Worm (Caenorhabditis elegans) whole organism, early embryonic: ENCODE results near the gene srw-44.

Experiments used
- aly-1 ChIP-seq: sonication (generic microtip); optimal IDR thresholded peaks from 2 replicates; lab custom pipeline; 2016; ENCODE audit warnings: missing genetic modification characterization, missing compliant biosample characterization
- ama-1 ChIP-seq: fragments of 150-350 bp; optimal IDR thresholded peaks from 2 replicates; lab custom pipeline; 2014
- ceh-36 ChIP-seq: sonication (generic microtip); optimal IDR thresholded peaks from 2 replicates; lab custom pipeline; 2016; ENCODE audit warnings: missing genetic modification characterization, inconsistent platforms, missing compliant biosample characterization
- flt-1 ChIP-seq: fragments of 200-800 bp; sonication (Bioruptor generic); IDR thresholded peaks from 2 replicates; pipeline ENCODE4 v1.3.6; 2022; ENCODE audit warnings: missing genetic modification characterization, missing compliant biosample characterization
- hnd-1 ChIP-seq: sonication (generic microtip); optimal IDR thresholded peaks from 2 replicates; lab custom pipeline; 2016; ENCODE audit warnings: missing genetic modification characterization, missing compliant biosample characterization
- pes-1 ChIP-seq: fragments of 200-800 bp; sonication (Bioruptor generic); IDR thresholded peaks from 2 replicates; pipeline ENCODE4 v1.3.6; 2022; ENCODE audit warnings: missing genetic modification reagents, missing genetic modification characterization, missing compliant biosample characterization
- scrt-1 ChIP-seq: fragments of 200-800 bp; sonication (Bioruptor generic); IDR thresholded peaks from 2 replicates; pipeline ENCODE4 v1.3.6; 2022; ENCODE audit warnings: missing genetic modification characterization, missing compliant biosample characterization
- sea-1 ChIP-seq: fragments of 200-800 bp; sonication (Bioruptor generic); conservative IDR thresholded peaks from 2 replicates; pipeline ENCODE4 v1.3.6; 2022; ENCODE audit warnings: missing genetic modification characterization, missing compliant biosample characterization
- tbx-37 ChIP-seq: fragments of 200-800 bp; sonication (Bioruptor generic); conservative IDR thresholded peaks from 2 replicates; pipeline ENCODE4 v1.3.6; 2022; ENCODE audit warnings: missing genetic modification reagents, missing genetic modification characterization, missing compliant biosample characterization
- tra-4 ChIP-seq: sonication (generic microtip); optimal IDR thresholded peaks from 2 replicates; lab custom pipeline; 2017; ENCODE audit warnings: missing genetic modification characterization, missing compliant biosample characterization

- no peak for TF ChIP-seq aly-1 (tag; lab: Kevin White, UChicago)
- no peak for TF ChIP-seq tra-4 (tag; lab: Kevin White, UChicago)
- TF ChIP-seq flt-1: no peak
- TF ChIP-seq ama-1: no peak
- TF ChIP-seq sea-1 (GFP tag; lab: Robert Waterston, UW): no peak
- no peak for TF ChIP-seq pes-1
- TF ChIP-seq hnd-1 (tag; lab: Kevin White, UChicago): no peak
- TF ChIP-seq tbx-37: no peak
- TF ChIP-seq scrt-1 (GFP tag; lab: Robert Waterston, UW): no peak
- no peak for TF ChIP-seq ceh-36 (tag; lab: Kevin White, UChicago)
These were observed 41.9 kb upstream of the srw-44 start, which contains the start of gene srw-76 for ce11 chrV:16638204-16638603.
